Worm (Caenorhabditis elegans): ENCODE data around the gene F32D8.7.

ce11 chrV:10915922-10916321 is 17.7 kb downstream of the F32D8.7 start:
- TF ChIP-seq him-1 (tag; optimal IDR thresholded peaks at IDR 0.05) (no peak), W03F9.2 (tag; optimal IDR thresholded peaks at IDR 0.05) (no peak)

All from whole organism, L4/young adult.